Fruit fly (Drosophila melanogaster) S2 (cell line): ENCODE results near the gene CG12035.

Experiments used
- CG8478 ChIP-seq: fragments of >200 bp; optimal IDR thresholded peaks from 2 replicates; lab custom pipeline; 2018
- CTCF ChIP-seq, 2 experiments: fragments of >200 bp; optimal IDR thresholded peaks; 2 replicates each; lab custom pipeline; 2018

dm6 chr3L:1724090-1724489 is at the start of gene CG12035:
- TF ChIP-seq CG8478 (no peak), CTCF (optimal IDR thresholded peaks at IDR 0.05; lab: Kevin White, UChicago) (no peak)
